Worm (Caenorhabditis elegans) whole organism, midembryonic: ENCODE results near the gene srbc-78.
"Not testable (repeated sequence)": the region's sequence is repeated elsewhere in the genome, so short reads cannot be mapped to it uniquely, and the experiment has no call there.

Source experiments
- flt-1 ChIP-seq: fragments of 200-800 bp; sonication (Bioruptor generic); IDR thresholded peaks from 2 replicates; pipeline ENCODE4 v1.3.6; 2022; ENCODE audit warnings: missing genetic modification characterization, missing compliant biosample characterization
- klf-2 ChIP-seq: fragments of 200-800 bp; sonication (Bioruptor generic); conservative IDR thresholded peaks from 2 replicates; pipeline ENCODE4 v1.3.6; 2022; ENCODE audit warnings: missing genetic modification reagents, missing genetic modification characterization, missing compliant biosample characterization
- ztf-23 ChIP-seq: fragments of 200-800 bp; sonication (Bioruptor generic); IDR thresholded peaks from 2 replicates; pipeline ENCODE4 v1.3.6; 2022; ENCODE audit warnings: missing genetic modification reagents, missing genetic modification characterization, missing compliant biosample characterization
- ztf-29 ChIP-seq: fragments of 200-800 bp; sonication (Bioruptor generic); IDR thresholded peaks from 2 replicates; pipeline ENCODE4 v1.3.6; 2022; ENCODE audit warnings: missing genetic modification reagents, missing genetic modification characterization, missing compliant biosample characterization

DNA sequence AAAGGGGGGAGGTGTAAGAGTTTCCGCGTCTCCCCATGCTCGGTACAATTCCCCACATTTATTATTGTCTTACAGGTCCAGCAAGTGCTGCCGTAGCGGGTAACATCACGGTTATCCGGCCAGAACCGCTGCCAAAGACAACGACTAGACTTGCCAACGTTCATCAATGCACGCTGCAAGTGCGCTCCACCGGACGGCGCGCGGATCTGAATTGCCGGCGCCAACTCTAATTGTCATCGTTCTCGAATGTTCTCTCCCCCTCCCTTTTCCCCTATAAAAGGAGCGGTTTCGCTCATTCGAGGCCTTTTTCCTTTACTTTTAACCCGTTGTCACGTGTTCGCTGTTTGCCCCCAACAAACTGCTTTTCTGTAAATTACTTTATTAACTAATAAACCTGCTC lies 24.7 kb upstream of the srbc-78 start, which contains the start of gene Y38H6C.8:
- TF ChIP-seq ztf-29; flt-1; klf-2 (GFP tag; lab: Robert Waterston, UW); ztf-23 (GFP tag; lab: Robert Waterston, UW): not testable (repeated sequence)
